Worm (Caenorhabditis elegans) whole organism, early embryonic: ENCODE results near the gene nspd-4.

Experiments
- B0310.2 ChIP-seq: sonication (generic microtip); optimal IDR thresholded peaks from 2 replicates; lab custom pipeline; 2016; ENCODE audit warnings: mild to moderate bottlenecking, missing genetic modification characterization, missing compliant biosample characterization
- F13C5.2 ChIP-seq: sonication (generic microtip); optimal IDR thresholded peaks from 2 replicates; lab custom pipeline; 2017; ENCODE audit warnings: mild to moderate bottlenecking, missing genetic modification characterization, inconsistent platforms, missing compliant biosample characterization
- ama-1 ChIP-seq: fragments of 150-350 bp; optimal IDR thresholded peaks from 2 replicates; lab custom pipeline; 2014
- flt-1 ChIP-seq: fragments of 200-800 bp; sonication (Bioruptor generic); IDR thresholded peaks from 2 replicates; pipeline ENCODE4 v1.3.6; 2022; ENCODE audit warnings: missing genetic modification characterization, missing compliant biosample characterization
- hmbx-1 ChIP-seq: sonication (generic microtip); optimal IDR thresholded peaks from 2 replicates; lab custom pipeline; 2016; ENCODE audit warnings: mild to moderate bottlenecking, missing genetic modification characterization, missing compliant biosample characterization
- scrt-1 ChIP-seq: fragments of 200-800 bp; sonication (Bioruptor generic); IDR thresholded peaks from 2 replicates; pipeline ENCODE4 v1.3.6; 2022; ENCODE audit warnings: missing genetic modification characterization, missing compliant biosample characterization
- sea-1 ChIP-seq: fragments of 200-800 bp; sonication (Bioruptor generic); conservative IDR thresholded peaks from 2 replicates; pipeline ENCODE4 v1.3.6; 2022; ENCODE audit warnings: missing genetic modification characterization, missing compliant biosample characterization
- tbx-11 ChIP-seq: fragments of 200-800 bp; sonication (Bioruptor generic); IDR thresholded peaks from 2 replicates; pipeline ENCODE4 v1.3.6; 2022; ENCODE audit warnings: missing genetic modification characterization, missing compliant biosample characterization
- tra-4 ChIP-seq: sonication (generic microtip); optimal IDR thresholded peaks from 2 replicates; lab custom pipeline; 2017; ENCODE audit warnings: missing genetic modification characterization, missing compliant biosample characterization

DNA sequence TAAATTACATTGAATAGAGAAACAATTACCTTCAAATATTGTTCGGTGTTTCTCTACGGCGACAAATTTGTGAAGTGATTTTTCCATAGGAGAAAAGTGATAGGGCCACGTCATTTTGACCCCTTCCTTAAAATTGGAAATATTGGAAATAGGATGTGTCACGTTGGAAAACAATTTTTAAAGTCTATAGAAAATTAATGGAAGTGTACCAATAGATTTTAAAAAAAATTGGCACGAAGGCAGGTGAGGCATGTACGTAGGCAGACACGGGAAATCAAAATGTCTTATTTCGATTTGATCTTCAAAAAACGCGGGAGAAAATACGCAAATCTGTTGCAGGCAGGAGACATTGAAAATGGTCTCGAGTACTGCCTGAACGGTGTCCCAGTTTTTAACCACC is 4.7 kb upstream of the nspd-4 start, which contains the start of gene C33F10.12:
- TF ChIP-seq sea-1 (GFP tag; lab: Robert Waterston, UW) (no peak), ama-1 (lab: Kevin White, UChicago) (no peak), B0310.2 (tag; lab: Kevin White, UChicago) (no peak), tra-4 (tag; lab: Kevin White, UChicago) (no peak), F13C5.2 (tag; lab: Kevin White, UChicago) (no peak), hmbx-1 (tag; lab: Kevin White, UChicago) (no peak), flt-1 (GFP tag; lab: Robert Waterston, UW) (no peak), scrt-1 (no peak), tbx-11 (GFP tag; lab: Robert Waterston, UW) (no peak)
